Worm (Caenorhabditis elegans): ENCODE results near the gene Y57E12B.11.

The Y57E12B.11 gene

ce11 chrV:6953797-6954196 is 4.1 kb upstream of the Y57E12B.11 start, which contains the start of gene srg-31:
Gene srg-31, minus strand, starts transcription at chrV:6953897.
- TF ChIP-seq him-1 (tag; optimal IDR thresholded peaks at IDR 0.05) (no peak), dao-5 (tag; optimal IDR thresholded peaks at IDR 0.05) (no peak), W03F9.2 (tag; optimal IDR thresholded peaks at IDR 0.05) (no peak)

- TF ChIP-seq him-1 (tag; optimal IDR thresholded peaks at IDR 0.05): no peak
- TF ChIP-seq W03F9.2 (tag; optimal IDR thresholded peaks at IDR 0.05): no peak
- TF ChIP-seq dao-5 (tag; optimal IDR thresholded peaks at IDR 0.05): no peak
These were observed 1.6 kb upstream of the Y57E12B.11 start, which contains the start of gene T07H8.11 for ce11 chrV:6951306-6951705. Gene T07H8.11, minus strand, starts transcription at chrV:6951406.

- TF ChIP-seq him-1 (tag; optimal IDR thresholded peaks at IDR 0.05) (no peak), dao-5 (tag; optimal IDR thresholded peaks at IDR 0.05) (no peak), W03F9.2 (tag; optimal IDR thresholded peaks at IDR 0.05) (no peak)
These were observed 1.4 kb downstream of the Y57E12B.11 start, which contains the start of gene Y57E12B.1 for ce11 chrV:6948225-6948624. Gene Y57E12B.1, plus strand, starts transcription at chrV:6948525.

ce11 chrV:6947442-6947841 is 2.2 kb downstream of the Y57E12B.11 start, which contains the start of gene Y57E12B.4:
Gene Y57E12B.4, minus strand, starts transcription at chrV:6947542.
- TF ChIP-seq dao-5 (tag; optimal IDR thresholded peaks at IDR 0.05) (no peak), W03F9.2 (tag; optimal IDR thresholded peaks at IDR 0.05) (no peak), him-1 (tag; optimal IDR thresholded peaks at IDR 0.05) (no peak)

- TF ChIP-seq him-1 (tag; optimal IDR thresholded peaks at IDR 0.05) (no peak), dao-5 (tag; optimal IDR thresholded peaks at IDR 0.05) (no peak), W03F9.2 (tag; optimal IDR thresholded peaks at IDR 0.05) (no peak)
These were observed 13.8 kb downstream of the Y57E12B.11 start, which contains the start of gene Y57E12B.10 for ce11 chrV:6935878-6936277. Gene Y57E12B.10, minus strand, starts transcription at chrV:6935978.

ce11 chrV:6934212-6934611 is 15.5 kb downstream of the Y57E12B.11 start, which contains the start of gene lipl-6:
Gene lipl-6, minus strand, starts transcription at chrV:6934312.
- TF ChIP-seq dao-5 (tag; optimal IDR thresholded peaks at IDR 0.05) (no peak), W03F9.2 (tag; optimal IDR thresholded peaks at IDR 0.05) (no peak)

ce11 chrV:6930284-6930683 is 19.4 kb downstream of the Y57E12B.11 start:
- no peak for TF ChIP-seq W03F9.2 (tag; optimal IDR thresholded peaks at IDR 0.05)
- TF ChIP-seq dao-5 (tag; optimal IDR thresholded peaks at IDR 0.05): no peak
- no peak for TF ChIP-seq him-1 (tag; optimal IDR thresholded peaks at IDR 0.05)

- TF ChIP-seq dao-5 (tag; optimal IDR thresholded peaks at IDR 0.05) (no peak), W03F9.2 (tag; optimal IDR thresholded peaks at IDR 0.05) (no peak), him-1 (tag; optimal IDR thresholded peaks at IDR 0.05) (no peak)
These were observed 20.7 kb downstream of the Y57E12B.11 start, which contains the start of gene unc-68 for ce11 chrV:6928938-6929337. Gene unc-68, minus strand, starts transcription at chrV:6929038.

ce11 chrV:6926633-6927032 is 23.0 kb downstream of the Y57E12B.11 start:
- no peak for TF ChIP-seq dao-5 (tag; optimal IDR thresholded peaks at IDR 0.05)
- TF ChIP-seq W03F9.2 (tag; optimal IDR thresholded peaks at IDR 0.05): no peak
- TF ChIP-seq him-1 (tag; optimal IDR thresholded peaks at IDR 0.05): no peak

- TF ChIP-seq W03F9.2 (tag; optimal IDR thresholded peaks at IDR 0.05) (no peak), him-1 (tag; optimal IDR thresholded peaks at IDR 0.05) (no peak), dao-5 (tag; optimal IDR thresholded peaks at IDR 0.05) (no peak)
These were observed 30.4 kb downstream of the Y57E12B.11 start for ce11 chrV:6919251-6919650.

- no peak for TF ChIP-seq W03F9.2 (tag; optimal IDR thresholded peaks at IDR 0.05)
- TF ChIP-seq dao-5 (tag; optimal IDR thresholded peaks at IDR 0.05): no peak
- TF ChIP-seq him-1 (tag; optimal IDR thresholded peaks at IDR 0.05): no peak
These were observed 32.4 kb downstream of the Y57E12B.11 start for ce11 chrV:6917280-6917679.

- TF ChIP-seq W03F9.2 (tag; optimal IDR thresholded peaks at IDR 0.05) (no peak), him-1 (tag; optimal IDR thresholded peaks at IDR 0.05) (no peak), dao-5 (tag; optimal IDR thresholded peaks at IDR 0.05) (no peak)
These were observed 43.2 kb downstream of the Y57E12B.11 start for ce11 chrV:6906435-6906834.

ce11 chrV:6901943-6902549 is 47.6 kb downstream of the Y57E12B.11 start:
- TF ChIP-seq him-1 (tag; optimal IDR thresholded peaks at IDR 0.05): no peak
- no peak for TF ChIP-seq dao-5 (tag; optimal IDR thresholded peaks at IDR 0.05)
- TF ChIP-seq W03F9.2 (tag; optimal IDR thresholded peaks at IDR 0.05): no peak

ce11 chrV:6900814-6901592 is 48.7 kb downstream of the Y57E12B.11 start:
- TF ChIP-seq dao-5 (tag; optimal IDR thresholded peaks at IDR 0.05) (no peak), W03F9.2 (tag; optimal IDR thresholded peaks at IDR 0.05) (no peak), him-1 (tag; optimal IDR thresholded peaks at IDR 0.05) (no peak)

Measured in whole organism, L4/young adult.